Fruit fly (Drosophila melanogaster): ENCODE data around the gene Pgant5.

Gene Pgant5

DNA sequence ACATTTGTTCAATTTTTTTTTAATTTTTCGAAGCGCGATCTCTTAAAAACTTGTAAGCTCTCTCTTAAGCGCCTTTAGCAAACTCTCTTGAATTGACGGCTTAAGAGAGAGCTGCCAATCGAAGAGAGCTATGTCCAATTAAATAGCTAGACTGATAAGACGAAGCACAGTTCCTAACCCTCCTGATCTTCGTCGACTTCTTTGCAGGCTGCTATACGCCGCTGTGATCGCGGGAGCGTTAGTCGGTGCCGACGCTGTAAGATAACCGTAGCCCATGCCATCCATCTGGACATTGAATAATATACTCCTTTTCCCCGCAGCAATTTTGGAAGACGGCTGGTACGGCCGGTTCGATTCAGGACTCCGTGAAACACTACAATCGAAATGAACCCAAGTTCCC, 62.9 kb downstream of the Pgant5 start:
- no peak for TF ChIP-seq CG1620 (GFP tag; optimal IDR thresholded peaks at IDR 0.05)

DNA sequence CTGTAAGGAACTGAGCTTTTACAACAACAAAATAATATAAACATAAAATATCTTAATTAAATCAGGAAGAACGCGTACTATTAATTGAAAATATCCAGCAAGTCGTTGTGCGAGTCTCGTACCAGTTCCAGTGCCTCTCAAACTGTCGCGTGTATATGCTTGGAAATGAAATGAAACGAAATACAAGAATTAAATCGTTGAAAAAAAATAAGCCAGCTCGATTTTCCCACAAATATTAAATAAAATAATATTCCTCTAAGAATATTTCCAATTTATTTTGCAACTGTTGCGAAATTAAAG, 63.6 kb downstream of the Pgant5 start:
- no peak for TF ChIP-seq toe (GFP tag; optimal IDR thresholded peaks at IDR 0.05)
- TF ChIP-seq CG7101 (tag; optimal IDR thresholded peaks at IDR 0.05): no peak
- TF ChIP-seq kay (GFP tag; ENCODE audit: borderline replicate concordance): peak; percentile 33
- peak; percentile 60 for TF ChIP-seq tj (GFP tag; optimal IDR thresholded peaks at IDR 0.05)

DNA sequence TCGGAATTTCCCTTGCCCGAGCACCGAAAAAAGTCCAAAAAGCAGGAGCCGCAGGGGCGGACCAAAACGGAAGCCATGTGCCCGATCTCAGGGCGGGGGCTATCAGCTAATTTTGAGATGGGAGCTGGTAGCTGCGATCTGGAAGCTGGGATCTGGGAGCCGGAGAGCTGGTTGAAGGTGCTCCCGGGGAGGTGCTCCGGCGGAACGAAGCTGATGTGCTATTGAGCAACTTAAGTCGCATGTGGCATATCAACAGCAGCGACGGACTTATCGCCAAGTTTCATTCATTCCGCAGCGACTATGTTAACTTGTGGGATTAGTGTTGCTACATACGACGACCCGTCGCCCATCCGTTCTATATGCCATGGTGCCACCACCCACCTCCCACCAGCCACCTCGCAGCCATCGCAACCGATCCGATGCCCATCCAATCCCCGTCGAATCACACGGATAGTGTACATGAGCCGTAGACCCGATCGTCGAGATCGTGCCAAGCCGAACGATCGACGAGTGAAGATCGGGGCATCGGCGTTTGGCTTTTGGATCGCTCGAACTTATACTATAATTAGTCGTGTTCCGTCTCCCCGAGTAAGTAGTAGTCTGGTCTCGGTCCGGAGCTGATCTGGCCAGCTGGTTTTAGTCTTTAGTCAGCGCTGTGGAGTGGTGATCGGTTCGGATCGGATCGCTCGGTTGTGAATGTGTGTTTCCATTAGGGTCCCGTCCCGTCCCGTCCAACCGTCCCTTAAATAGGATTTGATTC, 64.2 kb downstream of the Pgant5 start, which contains the start of gene Col4a1:
Gene Col4a1 (plus strand): TSS at position 561 of the 760 bp plus-strand sequence.
- TF ChIP-seq cic (GFP tag; optimal IDR thresholded peaks at IDR 0.05) (peak; percentile 72), bab1 (GFP tag; optimal IDR thresholded peaks at IDR 0.05) (no peak), CG1620 (GFP tag; optimal IDR thresholded peaks at IDR 0.05) (no peak), CG7045 (GFP tag; optimal IDR thresholded peaks at IDR 0.05) (no peak), CG33017 (tag; optimal IDR thresholded peaks at IDR 0.05) (no peak), CG14711 (tag; optimal IDR thresholded peaks at IDR 0.05) (no peak), toe (GFP tag; optimal IDR thresholded peaks at IDR 0.05) (no peak), CG5204 (GFP tag; optimal IDR thresholded peaks at IDR 0.05) (no peak), cnc (optimal IDR thresholded peaks at IDR 0.05) (no peak), Crg-1 (GFP tag; optimal IDR thresholded peaks at IDR 0.05) (no peak), Clk (GFP tag; optimal IDR thresholded peaks at IDR 0.05) (no peak), CG12768 (GFP tag; optimal IDR thresholded peaks at IDR 0.05) (peak; percentile 49), ovo (GFP tag; optimal IDR thresholded peaks at IDR 0.05) (no peak), CG11617 (GFP tag; optimal IDR thresholded peaks at IDR 0.05) (no peak), CG7101 (tag; optimal IDR thresholded peaks at IDR 0.05) (no peak), Hr96 (GFP tag; optimal IDR thresholded peaks at IDR 0.05) (no peak), tj (GFP tag; optimal IDR thresholded peaks at IDR 0.05) (no peak), pad (GFP tag; optimal IDR thresholded peaks at IDR 0.05) (no peak), Mnt (GFP tag; optimal IDR thresholded peaks at IDR 0.05) (peak; percentile 7), kay (GFP tag; ENCODE audit: borderline replicate concordance) (no peak)

DNA sequence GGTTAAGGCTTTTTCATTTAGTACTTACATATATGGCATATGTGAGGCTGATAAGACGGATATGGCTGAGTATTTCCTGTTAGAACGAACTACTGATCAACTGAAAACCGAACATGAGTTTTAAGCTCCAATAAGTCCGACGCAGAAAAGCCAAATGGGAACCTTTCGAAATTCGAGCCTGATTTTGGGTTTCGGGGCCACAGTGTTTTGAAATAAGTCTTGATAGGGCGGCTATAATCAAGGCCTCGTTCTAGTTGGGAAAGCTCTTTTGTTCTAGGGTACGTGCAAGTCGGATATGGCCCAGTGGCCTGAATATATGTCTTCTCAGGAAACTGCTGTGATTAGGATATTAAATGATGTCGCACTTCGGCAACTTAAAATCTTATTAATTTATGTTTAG, 65.3 kb downstream of the Pgant5 start, which contains the start of gene vkg:
Gene vkg (minus strand): TSS at position 101 of the 400 bp plus-strand sequence.
- TF ChIP-seq bab1 (GFP tag; optimal IDR thresholded peaks at IDR 0.05) (no peak), CG1620 (GFP tag; optimal IDR thresholded peaks at IDR 0.05) (no peak), CG14711 (tag; optimal IDR thresholded peaks at IDR 0.05) (no peak), kay (GFP tag; ENCODE audit: borderline replicate concordance) (no peak), pad (GFP tag; optimal IDR thresholded peaks at IDR 0.05) (no peak), Hr96 (GFP tag; optimal IDR thresholded peaks at IDR 0.05) (no peak), CG33017 (tag; optimal IDR thresholded peaks at IDR 0.05) (no peak), CG11617 (GFP tag; optimal IDR thresholded peaks at IDR 0.05) (no peak), cic (GFP tag; optimal IDR thresholded peaks at IDR 0.05) (no peak), CG5204 (GFP tag; optimal IDR thresholded peaks at IDR 0.05) (no peak), Crg-1 (GFP tag; optimal IDR thresholded peaks at IDR 0.05) (no peak), toe (GFP tag; optimal IDR thresholded peaks at IDR 0.05) (no peak), Clk (GFP tag; optimal IDR thresholded peaks at IDR 0.05) (no peak), cnc (optimal IDR thresholded peaks at IDR 0.05) (no peak)

DNA sequence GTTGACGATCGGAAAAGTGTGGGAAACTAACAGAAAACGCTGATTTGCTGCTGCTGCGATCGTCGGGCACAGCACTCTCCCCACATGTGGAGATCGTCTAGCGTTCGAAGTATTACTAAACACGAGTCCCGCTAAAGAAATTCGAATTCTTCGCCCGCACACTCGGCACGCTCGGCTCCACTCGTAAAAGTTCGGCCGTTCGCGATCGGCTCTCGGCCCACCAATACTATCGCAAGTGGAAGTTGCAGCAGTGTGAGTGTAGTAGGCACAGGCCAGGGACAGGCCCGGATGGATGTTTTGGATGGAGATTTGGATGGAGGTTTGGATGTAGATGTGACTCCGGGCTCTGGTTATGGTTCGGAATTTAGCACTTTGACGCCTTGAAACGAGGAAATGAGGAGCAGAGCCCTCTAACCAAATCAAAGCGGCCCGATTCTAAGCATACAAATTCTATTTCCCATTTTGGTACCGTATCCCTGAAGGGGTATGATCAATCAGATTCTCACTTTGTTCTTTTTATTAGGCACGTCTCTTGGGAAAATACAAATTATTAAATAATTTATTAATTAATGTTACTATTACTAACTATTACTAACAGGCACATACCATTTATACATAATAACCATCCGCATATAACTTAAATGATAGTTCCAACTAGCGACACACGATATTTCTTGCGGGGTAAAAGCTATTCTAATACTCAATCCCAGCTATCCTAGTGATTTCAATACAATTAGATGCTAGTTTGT, 65.9 kb downstream of the Pgant5 start:
- TF ChIP-seq cic (GFP tag; optimal IDR thresholded peaks at IDR 0.05): peak; percentile 3
- peak; percentile 41 for TF ChIP-seq tj (GFP tag; optimal IDR thresholded peaks at IDR 0.05)
- no peak for TF ChIP-seq CG14711 (tag; optimal IDR thresholded peaks at IDR 0.05)
- no peak for TF ChIP-seq Hr96 (GFP tag; optimal IDR thresholded peaks at IDR 0.05)
- TF ChIP-seq Clk (GFP tag; optimal IDR thresholded peaks at IDR 0.05): no peak
- no peak for TF ChIP-seq CG1620 (GFP tag; optimal IDR thresholded peaks at IDR 0.05)
- TF ChIP-seq kay (GFP tag; ENCODE audit: borderline replicate concordance): no peak
- TF ChIP-seq CG12768 (GFP tag; optimal IDR thresholded peaks at IDR 0.05): no peak
- TF ChIP-seq CG5204 (GFP tag; optimal IDR thresholded peaks at IDR 0.05): no peak
- no peak for TF ChIP-seq CG33017 (tag; optimal IDR thresholded peaks at IDR 0.05)
- no peak for TF ChIP-seq Mnt (GFP tag; optimal IDR thresholded peaks at IDR 0.05)
- TF ChIP-seq ovo (GFP tag; optimal IDR thresholded peaks at IDR 0.05): no peak
- no peak for TF ChIP-seq CG11617 (GFP tag; optimal IDR thresholded peaks at IDR 0.05)
- no peak for TF ChIP-seq Crg-1 (GFP tag; optimal IDR thresholded peaks at IDR 0.05)
- TF ChIP-seq cnc (optimal IDR thresholded peaks at IDR 0.05): no peak

DNA sequence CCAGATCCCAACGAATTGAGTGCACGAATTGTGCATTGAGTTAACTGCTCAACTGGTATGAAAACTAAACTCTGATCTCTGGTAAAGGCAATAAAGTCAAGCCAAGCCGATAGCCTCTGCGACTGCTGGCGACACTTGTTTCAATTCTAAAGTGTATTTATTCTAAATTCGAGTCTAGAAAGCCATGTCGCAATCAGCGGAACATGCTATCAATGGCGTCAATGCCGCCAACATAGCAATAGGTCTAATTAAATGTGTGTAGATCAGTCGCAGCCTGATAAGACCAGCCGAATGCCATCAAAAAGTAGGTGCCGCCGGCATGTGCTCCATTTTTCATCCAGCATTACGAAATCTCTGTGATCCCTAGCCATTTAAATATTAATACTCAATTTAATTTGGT, 67.8 kb downstream of the Pgant5 start:
- TF ChIP-seq CG7101 (tag; optimal IDR thresholded peaks at IDR 0.05): no peak
- TF ChIP-seq CG7045 (GFP tag; optimal IDR thresholded peaks at IDR 0.05): no peak
- TF ChIP-seq pad (GFP tag; optimal IDR thresholded peaks at IDR 0.05): no peak
- TF ChIP-seq Mnt (GFP tag; optimal IDR thresholded peaks at IDR 0.05): no peak

DNA sequence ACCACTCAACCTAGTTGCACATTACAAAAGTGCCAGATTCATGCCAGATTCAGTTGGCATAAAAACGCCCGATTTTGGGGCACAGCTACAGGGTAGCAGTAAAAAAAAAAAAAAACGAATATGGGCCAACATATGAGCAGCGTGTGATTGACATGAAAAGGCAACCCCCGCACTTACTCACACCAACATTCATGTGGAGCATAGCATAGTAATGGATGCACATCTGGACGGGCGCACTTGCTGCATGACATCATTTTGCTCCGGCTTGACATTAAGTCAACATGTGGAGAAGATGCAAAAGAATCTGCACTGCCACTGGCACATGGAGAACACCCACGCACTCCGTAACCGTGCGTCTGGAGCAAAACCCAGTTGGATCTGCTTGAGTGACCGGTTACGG, 70.8 kb downstream of the Pgant5 start:
- TF ChIP-seq Mnt (GFP tag; optimal IDR thresholded peaks at IDR 0.05) (no peak), CG5204 (GFP tag; optimal IDR thresholded peaks at IDR 0.05) (no peak), Crg-1 (GFP tag; optimal IDR thresholded peaks at IDR 0.05) (no peak), CG14711 (tag; optimal IDR thresholded peaks at IDR 0.05) (no peak), CG33017 (tag; optimal IDR thresholded peaks at IDR 0.05) (no peak), cnc (optimal IDR thresholded peaks at IDR 0.05) (no peak), toe (GFP tag; optimal IDR thresholded peaks at IDR 0.05) (no peak), Hr96 (GFP tag; optimal IDR thresholded peaks at IDR 0.05) (no peak), tj (GFP tag; optimal IDR thresholded peaks at IDR 0.05) (no peak), CG11617 (GFP tag; optimal IDR thresholded peaks at IDR 0.05) (no peak), CG1620 (GFP tag; optimal IDR thresholded peaks at IDR 0.05) (no peak), CG7101 (tag; optimal IDR thresholded peaks at IDR 0.05) (no peak), CG7045 (GFP tag; optimal IDR thresholded peaks at IDR 0.05) (no peak), pad (GFP tag; optimal IDR thresholded peaks at IDR 0.05) (no peak), kay (GFP tag; ENCODE audit: borderline replicate concordance) (no peak), CG12768 (GFP tag; optimal IDR thresholded peaks at IDR 0.05) (no peak)
